Fruit fly (Drosophila melanogaster): Measurements from ENCODE around the gene bnk.

bnk gene

DNA sequence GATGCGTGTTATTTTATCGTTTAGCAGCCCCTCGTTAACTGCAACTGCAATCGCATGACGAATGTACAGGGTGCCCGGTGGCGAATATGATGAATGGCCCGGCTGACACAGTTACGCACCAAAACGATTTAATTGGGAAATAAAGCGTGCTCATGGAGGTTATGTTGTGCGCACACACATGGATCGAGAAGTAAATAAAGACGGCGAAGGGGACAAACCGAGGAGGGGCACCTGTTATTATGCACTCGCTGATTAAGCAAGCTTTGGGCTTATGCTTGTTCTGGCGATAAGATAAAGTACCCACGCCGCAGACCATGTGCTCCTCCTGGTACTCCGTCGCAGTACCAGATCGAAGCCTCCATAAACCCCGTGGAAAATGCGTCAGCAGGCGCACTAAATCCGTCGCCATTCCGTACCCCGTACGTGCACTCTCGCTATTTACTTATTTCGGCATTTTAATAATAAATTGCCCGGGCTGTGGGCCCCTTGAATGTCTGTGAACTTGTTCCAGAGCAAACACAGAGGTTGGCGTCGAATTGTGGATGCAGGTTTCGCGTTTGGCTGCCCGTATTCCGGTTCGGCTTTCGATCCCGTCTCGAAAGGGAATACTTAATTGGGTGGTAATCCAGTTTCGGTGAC lies 32.0 kb downstream of the bnk start (continued):
- TF ChIP-seq CG14860 (GFP tag; IDR thresholded peaks at IDR 0.05; ENCODE audit: partially characterized antibody) = no peak
- no peak for TF ChIP-seq Hand (GFP tag; optimal IDR thresholded peaks at IDR 0.05)
- peak; percentile 39; the same call in 1 of the 3 replicates for TF ChIP-seq CG34422 (GFP tag; IDR thresholded peaks at IDR 0.05)
- peak; percentile 43 for TF ChIP-seq Med (GFP tag)
- no peak for TF ChIP-seq Mes4 (GFP tag; optimal IDR thresholded peaks at IDR 0.05)
- TF ChIP-seq CG7745 (tag; optimal IDR thresholded peaks at IDR 0.05) = no peak
- no peak for TF ChIP-seq ase (GFP tag; IDR thresholded peaks at IDR 0.05)
- TF ChIP-seq CG17186 (GFP tag; optimal IDR thresholded peaks at IDR 0.05) = no peak
- TF ChIP-seq Sry-β (GFP tag; optimal IDR thresholded peaks at IDR 0.05) = no peak
- 0 out of 3 replicates have a peak, but pooled peaks have one; percentile 14 for TF ChIP-seq sr (GFP tag; IDR thresholded peaks at IDR 0.05)
- TF ChIP-seq pfk (GFP tag; optimal IDR thresholded peaks at IDR 0.05) = no peak
- no peak for TF ChIP-seq Asciz (GFP tag; optimal IDR thresholded peaks at IDR 0.05)
- TF ChIP-seq bigmax (GFP tag; optimal IDR thresholded peaks at IDR 0.05) = peak; percentile 92
- peak; percentile 62 for TF ChIP-seq sug (tag; optimal IDR thresholded peaks at IDR 0.05)
- no peak for TF ChIP-seq CG11560 (tag; IDR thresholded peaks at IDR 0.05)
- no peak for TF ChIP-seq ash1 (GFP tag; optimal IDR thresholded peaks at IDR 0.05)
- TF ChIP-seq CG10209 (GFP tag; optimal IDR thresholded peaks at IDR 0.05) = no peak
- TF ChIP-seq CG4360 (GFP tag; IDR thresholded peaks at IDR 0.05) = no peak
- no peak for TF ChIP-seq zfh1 (GFP tag; IDR thresholded peaks at IDR 0.05)
- no peak for TF ChIP-seq CG13894 (tag; optimal IDR thresholded peaks at IDR 0.05)
- no peak for TF ChIP-seq slou (GFP tag; optimal IDR thresholded peaks at IDR 0.05)
- no peak for TF ChIP-seq bowl (GFP tag; IDR thresholded peaks at IDR 0.05)
- TF ChIP-seq CG7786 (GFP tag; optimal IDR thresholded peaks at IDR 0.05) = no peak
- no peak for TF ChIP-seq h (optimal IDR thresholded peaks at IDR 0.05)
- no peak for TF ChIP-seq Dip2 (GFP tag; IDR thresholded peaks at IDR 0.05)
- TF ChIP-seq Trl (optimal IDR thresholded peaks at IDR 0.05) = no peak
- no peak for TF ChIP-seq Trl (GFP tag; optimal IDR thresholded peaks at IDR 0.05)
- TF ChIP-seq CG10979 (tag; optimal IDR thresholded peaks at IDR 0.05) = no peak
- TF ChIP-seq D19A (tag; optimal IDR thresholded peaks at IDR 0.05) = no peak
- TF ChIP-seq Xrp1 (GFP tag; IDR thresholded peaks at IDR 0.05) = peak; percentile 5; the same call in 1 of the 2 replicates
- no peak for TF ChIP-seq CG13775 (GFP tag; optimal IDR thresholded peaks at IDR 0.05)
- no peak for TF ChIP-seq Lhr (GFP tag; optimal IDR thresholded peaks at IDR 0.05)
- no peak for TF ChIP-seq Abd-B (GFP tag; optimal IDR thresholded peaks at IDR 0.05)
- TF ChIP-seq dmrt11E (tag; optimal IDR thresholded peaks at IDR 0.05) = no peak
- peak; percentile 5 for TF ChIP-seq kah (GFP tag; optimal IDR thresholded peaks at IDR 0.05)
- no peak for TF ChIP-seq CG13296 (GFP tag; optimal IDR thresholded peaks at IDR 0.05)
- no peak for TF ChIP-seq BtbVII (GFP tag; optimal IDR thresholded peaks at IDR 0.05)
- TF ChIP-seq ERR (GFP tag; optimal IDR thresholded peaks at IDR 0.05) = no peak
- TF ChIP-seq MESR4 (GFP tag; optimal IDR thresholded peaks at IDR 0.05) = no peak
- TF ChIP-seq GATAe (GFP tag; conservative IDR thresholded peaks at IDR 0.05) = peak; percentile 45; the same call in 1 of the 2 replicates
- peak; percentile 0 for TF ChIP-seq CG17359 (tag; optimal IDR thresholded peaks at IDR 0.05)
- TF ChIP-seq zen (tag; optimal IDR thresholded peaks at IDR 0.05) = no peak
- TF ChIP-seq CHES-1-like (GFP tag; optimal IDR thresholded peaks at IDR 0.05) = no peak
- TF ChIP-seq ttk (GFP tag; IDR thresholded peaks at IDR 0.05) = no peak
- TF ChIP-seq eyg (GFP tag; optimal IDR thresholded peaks at IDR 0.05) = no peak
- peak in 1 of 2 experiments; percentile 93 for TF ChIP-seq Pdp1 (GFP tag; optimal IDR thresholded peaks at IDR 0.05)
- TF ChIP-seq Gsc (GFP tag; IDR thresholded peaks at IDR 0.05) = no peak
- TF ChIP-seq ac (GFP tag; optimal IDR thresholded peaks at IDR 0.05) = no peak
- peak; percentile 68 for TF ChIP-seq lab (GFP tag; optimal IDR thresholded peaks at IDR 0.05)
- no peak for TF ChIP-seq CG3847 (GFP tag; IDR thresholded peaks at IDR 0.05)
- TF ChIP-seq Ets97D (GFP tag; optimal IDR thresholded peaks at IDR 0.05) = no peak
